Worm (Caenorhabditis elegans) whole organism, mixed stage, embryonic: ENCODE data around the gene T28F3.11.
A peak's percentile ranks its signal among the peaks of the same experiment; 100 is the strongest.

ENCODE experiments used
- M03D4.4 ChIP-seq: sonication (generic microtip); optimal IDR thresholded peaks from 2 replicates; lab custom pipeline; 2017; ENCODE audit warnings: mild to moderate bottlenecking, missing genetic modification characterization, missing compliant biosample characterization
- ceh-39 ChIP-seq: fragments of 150-350 bp; optimal IDR thresholded peaks from 2 replicates; lab custom pipeline; 2014; ENCODE audit warnings: missing biosample characterization, missing genetic modification characterization
- ceh-43 ChIP-seq: fragments of 200-800 bp; sonication (Bioruptor generic); optimal IDR thresholded peaks from 2 replicates; lab custom pipeline; 2018; ENCODE audit warnings: mild to moderate bottlenecking, missing genetic modification characterization, moderate library complexity, missing compliant biosample characterization
- ceh-83 ChIP-seq: fragments of 200-800 bp; sonication (Bioruptor generic); optimal IDR thresholded peaks from 2 replicates; lab custom pipeline; 2018; ENCODE audit warnings: mild to moderate bottlenecking, missing genetic modification characterization, missing compliant biosample characterization
- ces-1 ChIP-seq: fragments of 150-350 bp; optimal IDR thresholded peaks from 2 replicates; lab custom pipeline; 2014; ENCODE audit warnings: missing biosample characterization, missing genetic modification reagents, missing genetic modification characterization
- cnd-1 ChIP-seq: fragments of 200-800 bp; sonication (Bioruptor generic); optimal IDR thresholded peaks from 2 replicates; lab custom pipeline; 2018; ENCODE audit warnings: mild to moderate bottlenecking, missing genetic modification characterization, missing compliant biosample characterization
- elt-1 ChIP-seq: sonication (generic microtip); optimal IDR thresholded peaks from 2 replicates; lab custom pipeline; 2017; ENCODE audit warnings: missing genetic modification characterization, mild to moderate bottlenecking, missing compliant biosample characterization, antibody characterized with exemption, moderate library complexity, borderline replicate concordance; ENCODE audit not compliant: insufficient read depth
- elt-3 ChIP-seq: fragments of 150-350 bp; optimal IDR thresholded peaks from 2 replicates; lab custom pipeline; 2014; ENCODE audit warnings: missing biosample characterization, missing genetic modification characterization
- flh-1 ChIP-seq: fragments of 200-800 bp; sonication (Bioruptor generic); optimal IDR thresholded peaks from 2 replicates; lab custom pipeline; 2018; ENCODE audit warnings: mild to moderate bottlenecking, missing genetic modification characterization, moderate library complexity, missing compliant biosample characterization
- ham-2 ChIP-seq: fragments of 200-800 bp; sonication (Bioruptor generic); optimal IDR thresholded peaks from 2 replicates; lab custom pipeline; 2018; ENCODE audit warnings: mild to moderate bottlenecking, missing genetic modification characterization, missing compliant biosample characterization
- hlh-1 ChIP-seq: fragments of 150-350 bp; optimal IDR thresholded peaks from 2 replicates; lab custom pipeline; 2014; ENCODE audit warnings: missing biosample characterization, missing genetic modification reagents, missing genetic modification characterization
- lin-13 ChIP-seq: fragments of 150-350 bp; optimal IDR thresholded peaks from 2 replicates; lab custom pipeline; 2014; ENCODE audit warnings: missing biosample characterization, missing genetic modification characterization
- lin-32 ChIP-seq: fragments of 200-800 bp; sonication (Bioruptor generic); optimal IDR thresholded peaks from 2 replicates; lab custom pipeline; 2018; ENCODE audit warnings: mild to moderate bottlenecking, missing genetic modification characterization, missing compliant biosample characterization
- lsy-2 ChIP-seq: fragments of 150-350 bp; optimal IDR thresholded peaks from 2 replicates; lab custom pipeline; 2014; ENCODE audit warnings: missing biosample characterization, missing genetic modification characterization
- mab-5 ChIP-seq: fragments of 150-350 bp; optimal IDR thresholded peaks from 2 replicates; lab custom pipeline; 2014; ENCODE audit warnings: missing biosample characterization, missing genetic modification characterization
- mep-1 ChIP-seq: fragments of 150-350 bp; optimal IDR thresholded peaks from 2 replicates; lab custom pipeline; 2017; ENCODE audit warnings: missing biosample characterization, missing genetic modification reagents, missing genetic modification characterization, inconsistent platforms
- mls-2 ChIP-seq: sonication (generic microtip); optimal IDR thresholded peaks from 2 replicates; lab custom pipeline; 2016; ENCODE audit warnings: mild to moderate bottlenecking, missing genetic modification characterization, moderate library complexity, missing compliant biosample characterization
- nhr-12 ChIP-seq: fragments of 150-350 bp; optimal IDR thresholded peaks from 2 replicates; lab custom pipeline; 2014; ENCODE audit warnings: missing biosample characterization, missing genetic modification characterization
- nhr-2 ChIP-seq: fragments of 150-350 bp; optimal IDR thresholded peaks from 2 replicates; lab custom pipeline; 2014; ENCODE audit warnings: missing biosample characterization, missing genetic modification characterization
- nhr-28 ChIP-seq: fragments of 150-350 bp; optimal IDR thresholded peaks from 2 replicates; lab custom pipeline; 2014; ENCODE audit warnings: missing biosample characterization, missing genetic modification characterization
- nhr-76 ChIP-seq: sonication (generic microtip); optimal IDR thresholded peaks from 2 replicates; lab custom pipeline; 2017; ENCODE audit warnings: missing biosample characterization, missing genetic modification characterization
- pha-4 ChIP-seq: fragments of 150-350 bp; optimal IDR thresholded peaks from 2 replicates; lab custom pipeline; 2018; ENCODE audit warnings: missing biosample characterization, missing genetic modification reagents, missing genetic modification characterization
- sem-2 ChIP-seq: fragments of 200-800 bp; sonication (Bioruptor generic); optimal IDR thresholded peaks from 2 replicates; lab custom pipeline; 2018; ENCODE audit warnings: mild to moderate bottlenecking, missing genetic modification characterization, missing compliant biosample characterization
- snpc-4 ChIP-seq: fragments of 150-350 bp; optimal IDR thresholded peaks from 2 replicates; lab custom pipeline; 2014; ENCODE audit warnings: missing biosample characterization, missing genetic modification characterization
- sptf-1 ChIP-seq: sonication (generic microtip); optimal IDR thresholded peaks from 2 replicates; lab custom pipeline; 2017; ENCODE audit warnings: mild to moderate bottlenecking, missing genetic modification characterization, moderate library complexity, missing compliant biosample characterization
- tbx-8 ChIP-seq: fragments of 200-800 bp; sonication (Bioruptor generic); optimal IDR thresholded peaks from 2 replicates; lab custom pipeline; 2018; ENCODE audit warnings: mild to moderate bottlenecking, missing genetic modification characterization, moderate library complexity, missing compliant biosample characterization
- unc-120 ChIP-seq: sonication (generic microtip); optimal IDR thresholded peaks from 2 replicates; lab custom pipeline; 2017; ENCODE audit warnings: missing genetic modification characterization, missing compliant biosample characterization; ENCODE audit not compliant: poor library complexity, severe bottlenecking
- unc-39 ChIP-seq: fragments of 150-350 bp; optimal IDR thresholded peaks from 2 replicates; lab custom pipeline; 2014; ENCODE audit warnings: missing biosample characterization, missing genetic modification characterization
- unc-62 ChIP-seq: fragments of 150-350 bp; optimal IDR thresholded peaks from 2 replicates; lab custom pipeline; 2014; ENCODE audit warnings: missing biosample characterization, missing genetic modification reagents, missing genetic modification characterization
- zip-8 ChIP-seq: fragments of 150-350 bp; optimal IDR thresholded peaks from 2 replicates; lab custom pipeline; 2014; ENCODE audit warnings: missing biosample characterization, missing genetic modification characterization
- ztf-11 ChIP-seq: fragments of 150-350 bp; optimal IDR thresholded peaks from 2 replicates; lab custom pipeline; 2014; ENCODE audit warnings: missing biosample characterization, missing genetic modification characterization

T28F3.11 gene

ce11 chrIV:17285263-17285662, 6.2 kb downstream of the T28F3.11 start:
- TF ChIP-seq flh-1 (GFP tag; lab: Kevin White, UChicago) (no peak), zip-8 (peak; percentile 10)

ce11 chrIV:17284099-17284498, 7.4 kb downstream of the T28F3.11 start, which contains the start of gene nra-1:
Gene nra-1, minus strand, starts transcription at chrIV:17284199.
- no peak for TF ChIP-seq elt-1 (tag; lab: Kevin White, UChicago)
- TF ChIP-seq mls-2 (tag; lab: Kevin White, UChicago): no peak
- no peak for TF ChIP-seq ces-1
- no peak for TF ChIP-seq mab-5 (tag; lab: Kevin White, UChicago)
- no peak for TF ChIP-seq ham-2 (GFP tag; lab: Kevin White, UChicago)
- no peak for TF ChIP-seq nhr-28 (tag; lab: Kevin White, UChicago)
- TF ChIP-seq ceh-43 (GFP tag; lab: Kevin White, UChicago): no peak
- no peak for TF ChIP-seq ceh-83 (GFP tag; lab: Kevin White, UChicago)
- no peak for TF ChIP-seq elt-3 (tag; lab: Kevin White, UChicago)
- TF ChIP-seq flh-1 (GFP tag; lab: Kevin White, UChicago): no peak
- TF ChIP-seq snpc-4 (tag; lab: Kevin White, UChicago): no peak
- no peak for TF ChIP-seq M03D4.4 (tag; lab: Kevin White, UChicago)
- no peak for TF ChIP-seq nhr-76 (tag; lab: Kevin White, UChicago)
- TF ChIP-seq pha-4 (tag; lab: Kevin White, UChicago): no peak
- TF ChIP-seq hlh-1: no peak
- TF ChIP-seq nhr-2 (tag; lab: Kevin White, UChicago): no peak
- no peak for TF ChIP-seq lsy-2 (tag; lab: Kevin White, UChicago)
- TF ChIP-seq cnd-1 (tag; lab: Kevin White, UChicago): no peak

ce11 chrIV:17281060-17282021, 10.1 kb downstream of the T28F3.11 start:
- TF ChIP-seq ces-1 (peak; percentile 22), unc-62 (GFP tag; lab: Kevin White, UChicago) (no peak)

- TF ChIP-seq unc-39 (no peak), nhr-12 (tag; lab: Kevin White, UChicago) (no peak), hlh-1 (no peak), mep-1 (no peak), nhr-76 (tag; lab: Kevin White, UChicago) (no peak), ceh-43 (GFP tag; lab: Kevin White, UChicago) (no peak), ceh-39 (tag; lab: Kevin White, UChicago) (no peak), elt-3 (tag; lab: Kevin White, UChicago) (no peak), sem-2 (no peak), tbx-8 (GFP tag; lab: Kevin White, UChicago) (no peak), ztf-11 (tag; lab: Kevin White, UChicago) (no peak), unc-120 (tag; lab: Kevin White, UChicago) (no peak), sptf-1 (no peak), unc-62 (GFP tag; lab: Kevin White, UChicago) (no peak), lsy-2 (tag; lab: Kevin White, UChicago) (no peak), lin-13 (tag; lab: Kevin White, UChicago) (no peak), ham-2 (GFP tag; lab: Kevin White, UChicago) (no peak), cnd-1 (tag; lab: Kevin White, UChicago) (no peak), ces-1 (no peak), lin-32 (GFP tag; lab: Kevin White, UChicago) (no peak)
Observed at ce11 chrIV:17280441-17280939, 11.0 kb downstream of the T28F3.11 start.
